Worm (Caenorhabditis elegans): Measurements from ENCODE around the gene ttr-42.

DNA sequence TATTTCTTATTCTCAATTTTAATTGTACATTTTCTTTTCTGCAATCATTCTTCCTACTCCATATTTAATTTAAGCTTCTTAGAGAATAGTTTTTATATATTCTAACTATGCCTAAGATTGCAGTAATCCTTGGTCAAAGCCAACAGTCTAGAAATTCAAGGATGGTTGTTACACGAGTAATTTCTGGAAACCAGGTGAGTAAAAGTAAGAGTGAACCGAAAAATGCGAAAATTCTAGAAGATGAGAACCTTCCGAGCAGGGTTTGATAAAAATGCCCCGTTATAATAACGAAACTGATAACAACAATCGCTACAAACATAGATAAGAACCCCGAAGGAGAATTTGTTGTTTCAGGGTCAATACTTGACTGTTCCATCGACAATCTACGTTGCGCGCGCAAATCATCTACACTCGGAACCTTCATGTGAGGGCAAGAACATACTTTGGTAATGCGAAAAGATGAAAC lies 12.2 kb upstream of the ttr-42 start, which contains the start of gene F52H2.15:
- TF ChIP-seq dao-5 (tag; optimal IDR thresholded peaks at IDR 0.05) (no peak), him-1 (tag; optimal IDR thresholded peaks at IDR 0.05) (no peak)

Measured in whole organism, L4/young adult.